Worm (Caenorhabditis elegans) whole organism, L3 larva: ENCODE measurements around the gene R166.3.

ENCODE experiments used
- R02D3.7 ChIP-seq: fragments of 150-350 bp; optimal IDR thresholded peaks from 2 replicates; lab custom pipeline; 2014; ENCODE audit warnings: missing biosample characterization, missing genetic modification characterization
- ZK546.5 ChIP-seq: sonication (generic microtip); optimal IDR thresholded peaks from 2 replicates; lab custom pipeline; 2017; ENCODE audit warnings: missing biosample characterization, missing genetic modification characterization
- aly-2 ChIP-seq: fragments of 150-350 bp; optimal IDR thresholded peaks from 2 replicates; lab custom pipeline; 2014; ENCODE audit warnings: missing biosample characterization, missing genetic modification characterization
- ama-1 ChIP-seq: fragments of 150-350 bp; optimal IDR thresholded peaks from 2 replicates; lab custom pipeline; 2018
- ceh-82 ChIP-seq: fragments of 150-350 bp; optimal IDR thresholded peaks from 2 replicates; lab custom pipeline; 2014; ENCODE audit warnings: missing biosample characterization, missing genetic modification characterization
- daf-12 ChIP-seq: fragments of 150-350 bp; optimal IDR thresholded peaks from 2 replicates; lab custom pipeline; 2014; ENCODE audit warnings: missing biosample characterization, missing genetic modification reagents, missing genetic modification characterization
- egl-27 ChIP-seq: sonication (generic microtip); optimal IDR thresholded peaks from 4 replicates; lab custom pipeline; 2017; ENCODE audit warnings: missing biosample characterization, missing genetic modification reagents, missing genetic modification characterization
- egl-5 ChIP-seq: fragments of 150-350 bp; optimal IDR thresholded peaks from 2 replicates; lab custom pipeline; 2017; ENCODE audit warnings: missing biosample characterization, missing genetic modification reagents, missing genetic modification characterization, inconsistent platforms
- elt-1 ChIP-seq: fragments of 150-350 bp; optimal IDR thresholded peaks from 2 replicates; lab custom pipeline; 2014; ENCODE audit warnings: missing biosample characterization, missing genetic modification characterization
- eor-1 ChIP-seq, 2 experiments: fragments of 150-350 bp; optimal IDR thresholded peaks; 2 replicates each; lab custom pipeline; 2014 to 2018; ENCODE audit warnings: missing biosample characterization in 2 of 2, missing genetic modification characterization in 2 of 2
- hmg-11 ChIP-seq: sonication (generic microtip); optimal IDR thresholded peaks from 2 replicates; lab custom pipeline; 2016; ENCODE audit warnings: missing genetic modification characterization, missing compliant biosample characterization
- jun-1 ChIP-seq: fragments of 150-350 bp; optimal IDR thresholded peaks from 2 replicates; lab custom pipeline; 2014; ENCODE audit warnings: missing biosample characterization, missing genetic modification reagents, missing genetic modification characterization
- lin-15B ChIP-seq: fragments of 150-350 bp; optimal IDR thresholded peaks from 2 replicates; lab custom pipeline; 2014; ENCODE audit warnings: missing biosample characterization, missing genetic modification characterization
- lin-39 ChIP-seq: fragments of 150-350 bp; optimal IDR thresholded peaks from 2 replicates; lab custom pipeline; 2018; ENCODE audit warnings: missing biosample characterization, missing genetic modification reagents, missing genetic modification characterization
- lsy-12 ChIP-seq: sonication (generic microtip); optimal IDR thresholded peaks from 2 replicates; lab custom pipeline; 2016; ENCODE audit warnings: mild to moderate bottlenecking, missing genetic modification characterization, missing compliant biosample characterization
- nfya-1 ChIP-seq: sonication (generic microtip); optimal IDR thresholded peaks from 2 replicates; lab custom pipeline; 2017; ENCODE audit warnings: missing genetic modification characterization, mild to moderate bottlenecking, missing compliant biosample characterization, antibody characterized with exemption, moderate library complexity; ENCODE audit not compliant: insufficient read depth
- nhr-23 ChIP-seq: fragments of 150-350 bp; optimal IDR thresholded peaks from 2 replicates; lab custom pipeline; 2014; ENCODE audit warnings: missing biosample characterization, missing genetic modification reagents, missing genetic modification characterization
- nhr-237 ChIP-seq: fragments of 150-350 bp; optimal IDR thresholded peaks from 2 replicates; lab custom pipeline; 2014; ENCODE audit warnings: missing biosample characterization, missing genetic modification characterization
- nhr-25 ChIP-seq: sonication (generic microtip); optimal IDR thresholded peaks from 2 replicates; lab custom pipeline; 2017; ENCODE audit warnings: missing biosample characterization, missing genetic modification characterization
- nhr-28 ChIP-seq: fragments of 150-350 bp; optimal IDR thresholded peaks from 2 replicates; lab custom pipeline; 2014; ENCODE audit warnings: missing biosample characterization, missing genetic modification characterization
- nhr-43 ChIP-seq: sonication (generic microtip); optimal IDR thresholded peaks from 2 replicates; lab custom pipeline; 2016; ENCODE audit warnings: mild to moderate bottlenecking, missing genetic modification characterization, missing compliant biosample characterization; ENCODE audit not compliant: poor library complexity, severe bottlenecking
- nhr-67 ChIP-seq: fragments of 150-350 bp; optimal IDR thresholded peaks from 2 replicates; lab custom pipeline; 2014; ENCODE audit warnings: missing biosample characterization, missing genetic modification characterization
- nhr-76 ChIP-seq: fragments of 150-350 bp; sonication (generic microtip); optimal IDR thresholded peaks from 5 replicates; lab custom pipeline; 2014; ENCODE audit warnings: missing biosample characterization, missing genetic modification characterization
- nhr-77 ChIP-seq: fragments of 150-350 bp; optimal IDR thresholded peaks from 2 replicates; lab custom pipeline; 2014; ENCODE audit warnings: missing biosample characterization, missing genetic modification characterization
- pha-4 ChIP-seq: fragments of 150-350 bp; optimal IDR thresholded peaks from 2 replicates; lab custom pipeline; 2014; ENCODE audit warnings: missing biosample characterization, missing genetic modification reagents, missing genetic modification characterization
- sea-2 ChIP-seq: fragments of 150-350 bp; sonication (generic microtip); optimal IDR thresholded peaks from 4 replicates; lab custom pipeline; 2014; ENCODE audit warnings: missing biosample characterization, missing genetic modification reagents, missing genetic modification characterization
- skn-1 ChIP-seq: fragments of 150-350 bp; optimal IDR thresholded peaks from 2 replicates; lab custom pipeline; 2014; ENCODE audit warnings: missing biosample characterization, missing genetic modification characterization
- snpc-4 ChIP-seq: fragments of 150-350 bp; optimal IDR thresholded peaks from 2 replicates; lab custom pipeline; 2014; ENCODE audit warnings: missing biosample characterization, missing genetic modification characterization
- unc-39 ChIP-seq: sonication (generic microtip); optimal IDR thresholded peaks from 4 replicates; lab custom pipeline; 2017; ENCODE audit warnings: missing biosample characterization, missing genetic modification characterization
- unc-62 ChIP-seq: fragments of 150-350 bp; sonication (generic microtip); optimal IDR thresholded peaks from 4 replicates; lab custom pipeline; 2014; ENCODE audit warnings: missing biosample characterization, missing genetic modification reagents, missing genetic modification characterization
- zag-1 ChIP-seq: fragments of 150-350 bp; optimal IDR thresholded peaks from 2 replicates; lab custom pipeline; 2014; ENCODE audit warnings: missing biosample characterization, missing genetic modification characterization
- ztf-11 ChIP-seq: fragments of 150-350 bp; optimal IDR thresholded peaks from 2 replicates; lab custom pipeline; 2014; ENCODE audit warnings: missing biosample characterization, missing genetic modification characterization
- ztf-4 ChIP-seq: fragments of 150-350 bp; optimal IDR thresholded peaks from 2 replicates; lab custom pipeline; 2014; ENCODE audit warnings: missing biosample characterization, missing genetic modification characterization

The R166.3 gene

ce11 chrII:10539232-10539631 is at the start of gene R166.3:
Gene R166.3 (minus strand): TSS chrII:10539332.
- TF ChIP-seq snpc-4 (tag; lab: Kevin White, UChicago) = no peak
- no peak for TF ChIP-seq nhr-23 (tag; lab: Kevin White, UChicago)
- TF ChIP-seq nhr-237 (tag; lab: Kevin White, UChicago) = no peak
- no peak for TF ChIP-seq zag-1
- no peak for TF ChIP-seq jun-1

DNA sequence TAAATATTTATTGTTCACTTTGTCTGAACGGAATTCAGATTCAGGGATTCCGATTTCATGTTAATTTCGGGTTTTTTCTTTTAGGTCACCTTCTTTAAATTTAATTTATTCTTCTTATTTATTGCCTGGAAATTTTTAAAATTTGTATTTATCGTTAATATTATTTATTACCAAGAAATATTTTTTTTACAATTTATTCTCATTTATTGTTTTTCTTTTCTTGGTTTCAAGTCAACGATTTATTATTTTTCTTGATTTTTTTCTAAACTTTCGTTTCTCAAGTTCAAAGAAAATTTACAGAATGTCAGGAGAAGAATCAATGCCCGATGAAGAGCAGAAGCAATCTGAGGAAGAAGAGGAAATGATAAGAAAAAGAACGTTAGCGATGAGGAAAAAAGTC is 48.6 kb upstream of the R166.3 start, which contains the start of gene crn-3:
Gene crn-3 (plus strand): TSS at position 301 of the 400 bp plus-strand sequence.
- TF ChIP-seq R02D3.7 (no peak), nhr-237 (tag; lab: Kevin White, UChicago) (no peak)

DNA sequence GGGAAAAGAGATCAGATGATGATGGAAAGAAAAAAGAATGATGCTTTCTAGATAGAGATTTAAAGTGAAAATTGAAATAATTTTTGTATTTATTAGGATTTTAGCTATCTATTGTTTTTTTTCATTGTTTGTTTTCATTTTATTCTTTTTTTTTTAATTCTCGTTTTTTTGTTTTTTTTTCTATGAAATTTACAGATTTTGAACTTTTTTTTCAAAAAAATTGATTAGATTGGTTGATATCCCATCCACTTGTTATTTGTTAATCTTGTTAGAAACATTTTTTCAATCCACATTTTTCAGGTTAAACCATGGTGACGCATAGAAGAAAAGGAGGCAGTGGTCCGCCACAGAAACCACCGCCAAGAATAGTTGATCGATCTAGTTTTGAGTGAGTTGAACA is 44.9 kb upstream of the R166.3 start, which contains the start of gene algn-9:
Gene algn-9 (plus strand): TSS at position 301 of the 400 bp plus-strand sequence.
- TF ChIP-seq aly-2 (tag; lab: Kevin White, UChicago) = no peak
- TF ChIP-seq hmg-11 (tag; lab: Kevin White, UChicago) = no peak
- no peak for TF ChIP-seq nhr-76 (tag; lab: Kevin White, UChicago)
- TF ChIP-seq jun-1 = no peak
- no peak for TF ChIP-seq eor-1 (tag; optimal IDR thresholded peaks at IDR 0.05; lab: Kevin White, UChicago)
- TF ChIP-seq ztf-11 (tag; lab: Kevin White, UChicago) = no peak
- no peak for TF ChIP-seq ama-1 (lab: Kevin White, UChicago)
- TF ChIP-seq nhr-28 (tag; lab: Kevin White, UChicago) = no peak
- no peak for TF ChIP-seq skn-1 (tag; lab: Kevin White, UChicago)

DNA sequence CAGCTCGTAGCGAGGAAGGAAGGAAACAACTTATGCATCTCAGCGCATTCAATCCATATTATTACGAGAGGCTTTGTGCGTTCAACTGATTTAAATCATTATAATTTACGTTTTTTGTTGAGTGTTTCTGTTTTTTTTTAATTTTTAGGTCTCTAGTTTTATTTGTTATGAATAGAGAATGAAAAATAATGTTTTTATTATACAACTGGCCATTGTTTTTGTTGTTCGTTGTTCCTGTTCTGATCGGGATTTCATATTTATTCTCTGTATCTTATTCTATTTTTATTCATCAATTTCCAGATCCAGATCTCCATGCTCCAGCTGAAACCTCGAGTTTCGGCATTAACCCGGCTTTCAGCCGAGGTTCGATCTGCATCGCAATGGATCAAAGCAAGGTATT is 43.2 kb upstream of the R166.3 start, which contains the start of gene mrps-22:
Gene mrps-22 (plus strand): TSS at position 301 of the 400 bp plus-strand sequence.
- TF ChIP-seq ceh-82 (no peak), ztf-4 (tag; lab: Kevin White, UChicago) (no peak), unc-62 (GFP tag; lab: Kevin White, UChicago) (no peak), lin-15B (tag; lab: Kevin White, UChicago) (no peak), egl-27 (no peak), daf-12 (tag; lab: Kevin White, UChicago) (no peak), eor-1 (tag; optimal IDR thresholded peaks at IDR 0.05; lab: Kevin White, UChicago) (no peak), nhr-77 (tag; lab: Kevin White, UChicago) (no peak), ztf-11 (tag; lab: Kevin White, UChicago) (no peak), lsy-12 (no peak), lin-39 (tag; lab: Kevin White, UChicago) (no peak), ZK546.5 (tag; lab: Kevin White, UChicago) (no peak)

ce11 chrII:10580833-10581232 is 41.7 kb upstream of the R166.3 start, which contains the start of gene dap-3:
Gene dap-3 (plus strand): TSS chrII:10581133.
- TF ChIP-seq R02D3.7 (no peak), zag-1 (no peak), unc-39 (tag; lab: Kevin White, UChicago) (no peak), nfya-1 (tag; lab: Kevin White, UChicago) (no peak), pha-4 (tag; lab: Kevin White, UChicago) (no peak), nhr-25 (tag; lab: Kevin White, UChicago) (no peak), egl-27 (no peak), nhr-76 (tag; lab: Kevin White, UChicago) (no peak), elt-1 (tag; lab: Kevin White, UChicago) (no peak), daf-12 (tag; lab: Kevin White, UChicago) (no peak), jun-1 (no peak), lsy-12 (no peak), ama-1 (lab: Kevin White, UChicago) (no peak), nhr-67 (tag; lab: Kevin White, UChicago) (no peak), ZK546.5 (tag; lab: Kevin White, UChicago) (no peak), ztf-4 (tag; lab: Kevin White, UChicago) (no peak), nhr-43 (no peak)

ce11 chrII:10579655-10580054 is 40.5 kb upstream of the R166.3 start, which contains the start of gene dohh-1:
Gene dohh-1 (plus strand): TSS chrII:10579955.
- TF ChIP-seq sea-2 (GFP tag; lab: Kevin White, UChicago) (no peak), egl-5 (tag; lab: Kevin White, UChicago) (no peak), aly-2 (tag; lab: Kevin White, UChicago) (no peak)
